Fruit fly (Drosophila melanogaster) whole organism, embryonic: Measurements from ENCODE around the gene CG15818.

ENCODE experiments used
- Adf1 ChIP-seq: fragments of 200-800 bp; sonication (Bioruptor generic); IDR thresholded peaks from 2 replicates; pipeline ENCODE4 v1.3.6; 2022; ENCODE audit warnings: missing biosample characterization, missing genetic modification characterization
- Asciz ChIP-seq: fragments of 200-800 bp; sonication (Bioruptor generic); optimal IDR thresholded peaks from 2 replicates; lab custom pipeline; 2017; ENCODE audit warnings: missing biosample characterization, mild to moderate bottlenecking, missing genetic modification characterization, missing genetic modification reagents
- BEAF-32 ChIP-seq: fragments of 200-800 bp; sonication (Bioruptor generic); optimal IDR thresholded peaks from 3 replicates; lab custom pipeline; 2017; ENCODE audit warnings: missing biosample characterization, missing genetic modification characterization, mild to moderate bottlenecking, moderate library complexity, missing genetic modification reagents
- CG10565 ChIP-seq: fragments of 200-800 bp; sonication (Bioruptor generic); optimal IDR thresholded peaks from 3 replicates; lab custom pipeline; 2016; ENCODE audit warnings: missing biosample characterization, mild to moderate bottlenecking, missing genetic modification characterization
- CG11695 ChIP-seq: fragments of 200-800 bp; sonication (Bioruptor generic); IDR thresholded peaks from 3 replicates; pipeline ENCODE4 v1.3.6; 2022; ENCODE audit warnings: missing biosample characterization, missing genetic modification characterization
- CG11723 ChIP-seq: fragments of 200-800 bp; sonication (Bioruptor generic); optimal IDR thresholded peaks from 2 replicates; lab custom pipeline; 2017; ENCODE audit warnings: missing biosample characterization, mild to moderate bottlenecking, missing genetic modification characterization
- CG12071 ChIP-seq: fragments of 200-800 bp; sonication (Bioruptor generic); optimal IDR thresholded peaks from 3 replicates; lab custom pipeline; 2018; ENCODE audit warnings: missing biosample characterization, mild to moderate bottlenecking, missing genetic modification characterization
- CG13123 ChIP-seq: fragments of 200-800 bp; sonication (Bioruptor generic); optimal IDR thresholded peaks from 2 replicates; lab custom pipeline; 2016; ENCODE audit warnings: missing biosample characterization, missing genetic modification characterization
- CG13287 ChIP-seq: fragments of 200-800 bp; sonication (Bioruptor generic); IDR thresholded peaks from 2 replicates; pipeline ENCODE4 v1.3.6; 2022; ENCODE audit warnings: missing biosample characterization, missing genetic modification characterization; ENCODE audit not compliant: partially characterized antibody
- CG14441 ChIP-seq: fragments of 200-800 bp; sonication (Bioruptor generic); IDR thresholded peaks from 2 replicates; pipeline ENCODE4 v1.3.6; 2022; ENCODE audit warnings: missing biosample characterization, missing genetic modification characterization
- CG16815 ChIP-seq: fragments of 200-800 bp; sonication (Bioruptor generic); optimal IDR thresholded peaks from 3 replicates; lab custom pipeline; 2017; ENCODE audit warnings: missing biosample characterization, mild to moderate bottlenecking, missing genetic modification characterization
- CG17359 ChIP-seq: fragments of 200-800 bp; sonication (Bioruptor generic); optimal IDR thresholded peaks from 3 replicates; lab custom pipeline; 2018; ENCODE audit warnings: missing biosample characterization, mild to moderate bottlenecking, missing genetic modification characterization, moderate library complexity
- CG17361 ChIP-seq: fragments of 200-800 bp; sonication (Bioruptor generic); IDR thresholded peaks from 3 replicates; pipeline ENCODE4 v1.3.6; 2022; ENCODE audit warnings: missing biosample characterization, missing genetic modification characterization
- CG1792 ChIP-seq: fragments of 200-800 bp; sonication (Bioruptor generic); optimal IDR thresholded peaks from 2 replicates; lab custom pipeline; 2016; ENCODE audit warnings: missing biosample characterization, missing genetic modification characterization
- CG30403 ChIP-seq: fragments of 200-800 bp; sonication (Bioruptor generic); optimal IDR thresholded peaks from 3 replicates; lab custom pipeline; 2016; ENCODE audit warnings: missing biosample characterization, missing genetic modification characterization
- CG5180 ChIP-seq: fragments of 200-800 bp; sonication (Bioruptor generic); optimal IDR thresholded peaks from 3 replicates; lab custom pipeline; 2017; ENCODE audit warnings: missing biosample characterization, missing genetic modification characterization, mild to moderate bottlenecking, moderate library complexity, missing genetic modification reagents
- CG6175 ChIP-seq: fragments of 200-800 bp; sonication (Bioruptor generic); IDR thresholded peaks from 3 replicates; pipeline ENCODE4 v1.3.6; 2022; ENCODE audit warnings: missing biosample characterization, missing genetic modification characterization
- CG7556 ChIP-seq: fragments of 200-800 bp; sonication (Bioruptor generic); optimal IDR thresholded peaks from 2 replicates; lab custom pipeline; 2017; ENCODE audit warnings: missing biosample characterization, mild to moderate bottlenecking, missing genetic modification characterization
- CG8388 ChIP-seq: fragments of 200-800 bp; sonication (Bioruptor generic); optimal IDR thresholded peaks from 2 replicates; lab custom pipeline; 2019; ENCODE audit warnings: missing biosample characterization, mild to moderate bottlenecking, missing genetic modification characterization, moderate library complexity
- CG8478 ChIP-seq: fragments of >200 bp; optimal IDR thresholded peaks from 2 replicates; lab custom pipeline; 2018
- E2f2 ChIP-seq: fragments of 200-800 bp; sonication (Bioruptor generic); IDR thresholded peaks from 2 replicates; pipeline ENCODE4 v1.3.6; 2022; ENCODE audit warnings: missing biosample characterization, missing genetic modification characterization
- Ets65A ChIP-seq: fragments of 200-800 bp; sonication (Bioruptor generic); peaks from one replicate; lab custom pipeline; 2016; ENCODE audit warnings: missing biosample characterization, missing genetic modification characterization
- MTF-1 ChIP-seq: fragments of 200-800 bp; sonication (Bioruptor generic); optimal IDR thresholded peaks from 2 replicates; lab custom pipeline; 2018; ENCODE audit warnings: missing biosample characterization, mild to moderate bottlenecking, missing genetic modification characterization, borderline replicate concordance
- Mes4 ChIP-seq: fragments of 200-800 bp; sonication (Bioruptor generic); optimal IDR thresholded peaks from 2 replicates; lab custom pipeline; 2016; ENCODE audit warnings: missing biosample characterization, missing genetic modification characterization
- Optix ChIP-seq: fragments of 200-800 bp; sonication (Bioruptor generic); IDR thresholded peaks from 3 replicates; pipeline ENCODE4 v1.3.6; 2022; ENCODE audit warnings: missing biosample characterization, missing genetic modification characterization
- Pdp1 ChIP-seq, 2 experiments: fragments of 200-800 bp; sonication (Bioruptor generic); optimal IDR thresholded peaks; 3 replicates each; lab custom pipeline; 2016; ENCODE audit warnings: missing biosample characterization in 2 of 2, missing genetic modification characterization in 2 of 2, mild to moderate bottlenecking in 1 of 2, moderate library complexity in 1 of 2
- Ptx1 ChIP-seq: fragments of 200-800 bp; sonication (Bioruptor generic); IDR thresholded peaks from 2 replicates; pipeline ENCODE4 v1.3.6; 2022; ENCODE audit warnings: missing biosample characterization, missing genetic modification characterization
- Sin3A ChIP-seq: fragments of >200 bp; optimal IDR thresholded peaks from 2 replicates; lab custom pipeline; 2018
- Sox102F ChIP-seq: fragments of 200-800 bp; sonication (Bioruptor generic); optimal IDR thresholded peaks from 2 replicates; lab custom pipeline; 2018; ENCODE audit warnings: missing biosample characterization, mild to moderate bottlenecking, missing genetic modification characterization, moderate library complexity
- Taf1 ChIP-seq: fragments of 200-800 bp; sonication (Bioruptor generic); IDR thresholded peaks from 2 replicates; pipeline ENCODE4 v1.3.6; 2022; ENCODE audit warnings: missing biosample characterization, missing genetic modification characterization
- Trl ChIP-seq, 3 experiments: fragments of >200 bp in 2 of 3; fragments of 200-800 bp in 1 of 3; sonication (Bioruptor generic) in 1 of 3; optimal IDR thresholded peaks; 2 replicates in 1 of 3; 3 replicates in 2 of 3; lab custom pipeline; 2016 to 2017; ENCODE audit warnings: missing biosample characterization in 1 of 3, missing genetic modification characterization in 1 of 3
- ap ChIP-seq: fragments of 200-800 bp; sonication (Bioruptor generic); IDR thresholded peaks from 2 replicates; pipeline ENCODE4 v1.3.6; 2022; ENCODE audit warnings: missing biosample characterization, missing genetic modification characterization
- cad ChIP-seq: fragments of >200 bp; optimal IDR thresholded peaks from 2 replicates; lab custom pipeline; 2017; ENCODE audit warnings: missing biosample characterization, missing genetic modification characterization
- chm ChIP-seq: fragments of 200-800 bp; sonication (Bioruptor generic); IDR thresholded peaks from 2 replicates; pipeline ENCODE4 v1.3.6; 2022; ENCODE audit warnings: missing biosample characterization, missing genetic modification characterization
- ci ChIP-seq: fragments of 200-800 bp; sonication (Bioruptor generic); IDR thresholded peaks from 3 replicates; pipeline ENCODE4 v1.3.6; 2022; ENCODE audit warnings: missing biosample characterization, missing genetic modification characterization
- crp ChIP-seq, 2 experiments: fragments of 200-800 bp; sonication (Bioruptor generic); optimal IDR thresholded peaks; 2 replicates in 1 of 2; 3 replicates in 1 of 2; lab custom pipeline; 2017; ENCODE audit warnings: missing biosample characterization in 2 of 2, missing genetic modification characterization in 2 of 2, mild to moderate bottlenecking in 1 of 2, moderate library complexity in 1 of 2
- dan ChIP-seq: fragments of 200-800 bp; sonication (Bioruptor generic); IDR thresholded peaks from 2 replicates; pipeline ENCODE4 v1.3.6; 2022; ENCODE audit warnings: missing biosample characterization, missing genetic modification characterization
- disco-r ChIP-seq: fragments of 200-800 bp; sonication (Bioruptor generic); optimal IDR thresholded peaks from 2 replicates; lab custom pipeline; 2016; ENCODE audit warnings: missing biosample characterization, missing genetic modification characterization
- emc ChIP-seq: fragments of 200-800 bp; sonication (Bioruptor generic); optimal IDR thresholded peaks from 2 replicates; lab custom pipeline; 2016; ENCODE audit warnings: missing biosample characterization, missing genetic modification characterization
- gcm ChIP-seq: fragments of 200-800 bp; sonication (Bioruptor generic); optimal IDR thresholded peaks from 2 replicates; lab custom pipeline; 2019; ENCODE audit warnings: missing biosample characterization, mild to moderate bottlenecking, missing genetic modification characterization, moderate library complexity
- ham ChIP-seq: fragments of 200-800 bp; sonication (Bioruptor generic); IDR thresholded peaks from 2 replicates; pipeline ENCODE4 v1.3.6; 2022; ENCODE audit warnings: missing biosample characterization, missing genetic modification characterization
- jumu ChIP-seq: fragments of 200-800 bp; sonication (Bioruptor generic); optimal IDR thresholded peaks from 3 replicates; lab custom pipeline; 2016; ENCODE audit warnings: missing biosample characterization, missing genetic modification characterization
- ken ChIP-seq: fragments of 200-800 bp; sonication (Bioruptor generic); IDR thresholded peaks from 3 replicates; pipeline ENCODE4 v1.3.6; 2022; ENCODE audit warnings: missing biosample characterization, missing genetic modification characterization
- kni ChIP-seq: fragments of 200-800 bp; sonication (Bioruptor generic); optimal IDR thresholded peaks from 3 replicates; lab custom pipeline; 2017; ENCODE audit warnings: mild to moderate bottlenecking, missing biosample characterization, missing genetic modification reagents, missing genetic modification characterization
- nau ChIP-seq: fragments of 200-800 bp; sonication (Bioruptor generic); optimal IDR thresholded peaks from 3 replicates; lab custom pipeline; 2017; ENCODE audit warnings: missing biosample characterization, mild to moderate bottlenecking, missing genetic modification characterization, missing genetic modification reagents
- otp ChIP-seq: fragments of 200-800 bp; sonication (Bioruptor generic); IDR thresholded peaks from 3 replicates; pipeline ENCODE4, ENCODE4 v1.3.6; 2022; ENCODE audit warnings: missing biosample characterization, missing genetic modification characterization
- pita ChIP-seq: fragments of 200-800 bp; sonication (Bioruptor generic); optimal IDR thresholded peaks from 2 replicates; lab custom pipeline; 2017; ENCODE audit warnings: missing biosample characterization, mild to moderate bottlenecking, missing genetic modification characterization
- row ChIP-seq: fragments of 200-800 bp; sonication (Bioruptor generic); IDR thresholded peaks from 3 replicates; pipeline ENCODE4 v1.3.6; 2022; ENCODE audit warnings: missing biosample characterization, missing genetic modification characterization
- sima ChIP-seq: fragments of 200-800 bp; sonication (Bioruptor generic); optimal IDR thresholded peaks from 2 replicates; lab custom pipeline; 2016; ENCODE audit warnings: missing biosample characterization, missing genetic modification characterization
- slp2 ChIP-seq: fragments of 200-800 bp; sonication (Bioruptor generic); optimal IDR thresholded peaks from 2 replicates; lab custom pipeline; 2016; ENCODE audit warnings: missing biosample characterization, missing genetic modification characterization
- z ChIP-seq: fragments of 200-800 bp; sonication (Bioruptor generic); IDR thresholded peaks from 3 replicates; pipeline ENCODE4 v1.3.6; 2022; ENCODE audit warnings: missing biosample characterization, missing genetic modification characterization
- zf30C ChIP-seq: fragments of 200-800 bp; sonication (Bioruptor generic); optimal IDR thresholded peaks from 3 replicates; lab custom pipeline; 2018; ENCODE audit warnings: missing biosample characterization, mild to moderate bottlenecking, missing genetic modification characterization

Gene CG15818

dm6 chr2L:7396962-7397361 is 13.7 kb upstream of the CG15818 start (continued):
- peak; percentile 12 for TF ChIP-seq CG5180
- peak; percentile 60 for TF ChIP-seq CG8388 (GFP tag; lab: Kevin White, UChicago)
- TF ChIP-seq crp (GFP tag; optimal IDR thresholded peaks at IDR 0.05; lab: Kevin White, UChicago): no peak
- peak; percentile 47 for TF ChIP-seq E2f2
- TF ChIP-seq gcm (GFP tag; lab: Kevin White, UChicago): peak; percentile 19
- TF ChIP-seq CG12071 (GFP tag; lab: Kevin White, UChicago): peak; percentile 42
- TF ChIP-seq sima (GFP tag; lab: Kevin White, UChicago): no peak
- TF ChIP-seq pita: no peak
- peak; percentile 52 for TF ChIP-seq Ets65A
- peak; percentile 3 for TF ChIP-seq CG11723 (GFP tag; lab: Kevin White, UChicago)
- TF ChIP-seq Adf1: no peak
- no peak for TF ChIP-seq BEAF-32 (GFP tag; lab: Kevin White, UChicago)
- TF ChIP-seq MTF-1 (GFP tag; lab: Kevin White, UChicago): peak; percentile 37
- TF ChIP-seq slp2: peak; percentile 19
- TF ChIP-seq zf30C (GFP tag; lab: Kevin White, UChicago): no peak
- peak; percentile 77 for TF ChIP-seq Sox102F
- peak; percentile 69 for TF ChIP-seq CG30403 (GFP tag; lab: Kevin White, UChicago)
- TF ChIP-seq CG17359: peak; percentile 68
- peak; percentile 54; the same call in 1 of the 2 replicates for TF ChIP-seq Taf1
- TF ChIP-seq CG1792: no peak
- peak; percentile 81 for TF ChIP-seq CG11695
- peak; percentile 52 to 72 for TF ChIP-seq Pdp1 (GFP tag; optimal IDR thresholded peaks at IDR 0.05; lab: Kevin White, UChicago)
- TF ChIP-seq ham: no peak
- peak; percentile 13 for TF ChIP-seq nau
- peak; percentile 41 for TF ChIP-seq CG16815 (GFP tag; lab: Kevin White, UChicago)
- TF ChIP-seq CG14441 (GFP tag; lab: Robert Waterston, UW): peak; percentile 84
- no peak for TF ChIP-seq dan (GFP tag; lab: Robert Waterston, UW)
- TF ChIP-seq Mes4: no peak
- TF ChIP-seq disco-r (GFP tag; lab: Kevin White, UChicago): no peak
- peak; percentile 1 for TF ChIP-seq emc (GFP tag; lab: Kevin White, UChicago)
- no peak for TF ChIP-seq CG10565 (GFP tag; lab: Kevin White, UChicago)
- TF ChIP-seq row: peak; percentile 80
- peak; percentile 56 for TF ChIP-seq Asciz
- no peak for TF ChIP-seq CG8478 (lab: Kevin White, UChicago)
- TF ChIP-seq otp (GFP tag; lab: Robert Waterston, UW): peak; percentile 72
- TF ChIP-seq CG7556 (GFP tag; lab: Kevin White, UChicago): peak; percentile 67
- no peak for TF ChIP-seq kni (GFP tag; lab: Kevin White, UChicago)
- no peak for TF ChIP-seq CG13287 (GFP tag; lab: Robert Waterston, UW)
- TF ChIP-seq ap (GFP tag; lab: Robert Waterston, UW): peak; percentile 39
- peak; percentile 67; the same call in 2 of the 3 replicates for TF ChIP-seq CG6175 (GFP tag; lab: Robert Waterston, UW)
- peak; percentile 85 for TF ChIP-seq Ptx1 (GFP tag; lab: Robert Waterston, UW)
- no peak for TF ChIP-seq CG13123 (GFP tag; lab: Kevin White, UChicago)
- no peak for TF ChIP-seq cad (GFP tag; lab: Kevin White, UChicago)
- peak; percentile 56; the same call in 1 of the 2 replicates for TF ChIP-seq chm (GFP tag; lab: Robert Waterston, UW)
- peak; percentile 80 for TF ChIP-seq ci (GFP tag; lab: Robert Waterston, UW)
- TF ChIP-seq CG17361 (GFP tag; lab: Robert Waterston, UW): peak; percentile 59
- no peak for TF ChIP-seq Sin3A
- TF ChIP-seq jumu (GFP tag; lab: Kevin White, UChicago): peak; percentile 48
- TF ChIP-seq z (GFP tag; lab: Robert Waterston, UW): no peak
- TF ChIP-seq Optix (GFP tag; lab: Robert Waterston, UW): 0 out of 3 replicates have a peak, but pooled peaks have one; percentile 9
- peak; percentile 57; the same call in 1 of the 3 replicates for TF ChIP-seq ken (GFP tag; lab: Robert Waterston, UW)
- TF ChIP-seq Trl (optimal IDR thresholded peaks at IDR 0.05; lab: Kevin White, UChicago): no peak
- peak; percentile 74 for TF ChIP-seq Trl (GFP tag; optimal IDR thresholded peaks at IDR 0.05; lab: Kevin White, UChicago)
